Worm (Caenorhabditis elegans) whole organism, L3 larva: ENCODE data around the gene cyc-2.1.

ENCODE experiments used
- R02D3.7 ChIP-seq: fragments of 150-350 bp; optimal IDR thresholded peaks from 2 replicates; lab custom pipeline; 2014; ENCODE audit warnings: missing biosample characterization, missing genetic modification characterization
- ZK546.5 ChIP-seq: sonication (generic microtip); optimal IDR thresholded peaks from 2 replicates; lab custom pipeline; 2017; ENCODE audit warnings: missing biosample characterization, missing genetic modification characterization
- aly-2 ChIP-seq: fragments of 150-350 bp; optimal IDR thresholded peaks from 2 replicates; lab custom pipeline; 2014; ENCODE audit warnings: missing biosample characterization, missing genetic modification characterization
- ama-1 ChIP-seq: fragments of 150-350 bp; optimal IDR thresholded peaks from 2 replicates; lab custom pipeline; 2018
- ceh-28 ChIP-seq: fragments of 150-350 bp; optimal IDR thresholded peaks from 2 replicates; lab custom pipeline; 2014; ENCODE audit warnings: missing biosample characterization, missing genetic modification reagents, missing genetic modification characterization
- ceh-82 ChIP-seq: fragments of 150-350 bp; optimal IDR thresholded peaks from 2 replicates; lab custom pipeline; 2014; ENCODE audit warnings: missing biosample characterization, missing genetic modification characterization
- ceh-9 ChIP-seq: sonication (generic microtip); optimal IDR thresholded peaks from 2 replicates; lab custom pipeline; 2018; ENCODE audit warnings: missing biosample characterization, missing genetic modification characterization
- daf-12 ChIP-seq: fragments of 150-350 bp; optimal IDR thresholded peaks from 2 replicates; lab custom pipeline; 2014; ENCODE audit warnings: missing biosample characterization, missing genetic modification reagents, missing genetic modification characterization
- egl-27 ChIP-seq: sonication (generic microtip); optimal IDR thresholded peaks from 4 replicates; lab custom pipeline; 2017; ENCODE audit warnings: missing biosample characterization, missing genetic modification reagents, missing genetic modification characterization
- egl-5 ChIP-seq: fragments of 150-350 bp; optimal IDR thresholded peaks from 2 replicates; lab custom pipeline; 2017; ENCODE audit warnings: missing biosample characterization, missing genetic modification reagents, missing genetic modification characterization, inconsistent platforms
- elt-1 ChIP-seq: fragments of 150-350 bp; optimal IDR thresholded peaks from 2 replicates; lab custom pipeline; 2014; ENCODE audit warnings: missing biosample characterization, missing genetic modification characterization
- elt-2 ChIP-seq: sonication (generic microtip); optimal IDR thresholded peaks from 2 replicates; lab custom pipeline; 2016; ENCODE audit warnings: missing genetic modification reagents, mild to moderate bottlenecking, missing genetic modification characterization, missing compliant biosample characterization
- elt-3 ChIP-seq, 3 experiments: fragments of 150-350 bp in 1 of 3; sonication (generic microtip) in 2 of 3; optimal IDR thresholded peaks; 2 replicates in 2 of 3; 4 replicates in 1 of 3; lab custom pipeline; 2014 to 2017; ENCODE audit warnings: missing biosample characterization in 3 of 3, missing genetic modification characterization in 3 of 3
- eor-1 ChIP-seq, 2 experiments: fragments of 150-350 bp; optimal IDR thresholded peaks; 2 replicates each; lab custom pipeline; 2014 to 2018; ENCODE audit warnings: missing biosample characterization in 2 of 2, missing genetic modification characterization in 2 of 2
- fkh-10 ChIP-seq: sonication (generic microtip); optimal IDR thresholded peaks from 2 replicates; lab custom pipeline; 2017; ENCODE audit warnings: missing biosample characterization, missing genetic modification reagents, missing genetic modification characterization
- fkh-2 ChIP-seq: fragments of 150-350 bp; optimal IDR thresholded peaks from 2 replicates; lab custom pipeline; 2014; ENCODE audit warnings: missing biosample characterization, missing genetic modification reagents, missing genetic modification characterization
- fos-1 ChIP-seq: fragments of 150-350 bp; optimal IDR thresholded peaks from 2 replicates; lab custom pipeline; 2014; ENCODE audit warnings: missing biosample characterization, missing genetic modification characterization
- hmg-11 ChIP-seq: sonication (generic microtip); optimal IDR thresholded peaks from 2 replicates; lab custom pipeline; 2016; ENCODE audit warnings: missing genetic modification characterization, missing compliant biosample characterization
- jun-1 ChIP-seq: fragments of 150-350 bp; optimal IDR thresholded peaks from 2 replicates; lab custom pipeline; 2014; ENCODE audit warnings: missing biosample characterization, missing genetic modification reagents, missing genetic modification characterization
- lin-15B ChIP-seq: fragments of 150-350 bp; optimal IDR thresholded peaks from 2 replicates; lab custom pipeline; 2014; ENCODE audit warnings: missing biosample characterization, missing genetic modification characterization
- lin-39 ChIP-seq: fragments of 150-350 bp; optimal IDR thresholded peaks from 2 replicates; lab custom pipeline; 2018; ENCODE audit warnings: missing biosample characterization, missing genetic modification reagents, missing genetic modification characterization
- lsy-12 ChIP-seq: sonication (generic microtip); optimal IDR thresholded peaks from 2 replicates; lab custom pipeline; 2016; ENCODE audit warnings: mild to moderate bottlenecking, missing genetic modification characterization, missing compliant biosample characterization
- mdl-1 ChIP-seq: fragments of 150-350 bp; optimal IDR thresholded peaks from 2 replicates; lab custom pipeline; 2014; ENCODE audit warnings: missing biosample characterization, missing genetic modification characterization
- mml-1 ChIP-seq: fragments of 150-350 bp; sonication (generic microtip); optimal IDR thresholded peaks from 3 replicates; lab custom pipeline; 2014; ENCODE audit warnings: missing biosample characterization, missing genetic modification characterization
- nfya-1 ChIP-seq: sonication (generic microtip); optimal IDR thresholded peaks from 2 replicates; lab custom pipeline; 2017; ENCODE audit warnings: missing genetic modification characterization, mild to moderate bottlenecking, missing compliant biosample characterization, antibody characterized with exemption, moderate library complexity; ENCODE audit not compliant: insufficient read depth
- nhr-11 ChIP-seq: fragments of 150-350 bp; optimal IDR thresholded peaks from 2 replicates; lab custom pipeline; 2014; ENCODE audit warnings: missing biosample characterization, missing genetic modification characterization
- nhr-23 ChIP-seq: fragments of 150-350 bp; optimal IDR thresholded peaks from 2 replicates; lab custom pipeline; 2014; ENCODE audit warnings: missing biosample characterization, missing genetic modification reagents, missing genetic modification characterization
- nhr-237 ChIP-seq: fragments of 150-350 bp; optimal IDR thresholded peaks from 2 replicates; lab custom pipeline; 2014; ENCODE audit warnings: missing biosample characterization, missing genetic modification characterization
- nhr-25 ChIP-seq: sonication (generic microtip); optimal IDR thresholded peaks from 2 replicates; lab custom pipeline; 2017; ENCODE audit warnings: missing biosample characterization, missing genetic modification characterization
- nhr-28 ChIP-seq: fragments of 150-350 bp; optimal IDR thresholded peaks from 2 replicates; lab custom pipeline; 2014; ENCODE audit warnings: missing biosample characterization, missing genetic modification characterization
- nhr-43 ChIP-seq: sonication (generic microtip); optimal IDR thresholded peaks from 2 replicates; lab custom pipeline; 2016; ENCODE audit warnings: mild to moderate bottlenecking, missing genetic modification characterization, missing compliant biosample characterization; ENCODE audit not compliant: poor library complexity, severe bottlenecking
- nhr-67 ChIP-seq: fragments of 150-350 bp; optimal IDR thresholded peaks from 2 replicates; lab custom pipeline; 2014; ENCODE audit warnings: missing biosample characterization, missing genetic modification characterization
- nhr-76 ChIP-seq: fragments of 150-350 bp; sonication (generic microtip); optimal IDR thresholded peaks from 5 replicates; lab custom pipeline; 2014; ENCODE audit warnings: missing biosample characterization, missing genetic modification characterization
- nhr-77 ChIP-seq: fragments of 150-350 bp; optimal IDR thresholded peaks from 2 replicates; lab custom pipeline; 2014; ENCODE audit warnings: missing biosample characterization, missing genetic modification characterization
- pqm-1 ChIP-seq: fragments of 150-350 bp; optimal IDR thresholded peaks from 2 replicates; lab custom pipeline; 2017; ENCODE audit warnings: missing biosample characterization, missing genetic modification characterization, inconsistent platforms
- sea-2 ChIP-seq: fragments of 150-350 bp; sonication (generic microtip); optimal IDR thresholded peaks from 4 replicates; lab custom pipeline; 2014; ENCODE audit warnings: missing biosample characterization, missing genetic modification reagents, missing genetic modification characterization
- unc-39 ChIP-seq: sonication (generic microtip); optimal IDR thresholded peaks from 4 replicates; lab custom pipeline; 2017; ENCODE audit warnings: missing biosample characterization, missing genetic modification characterization
- unc-62 ChIP-seq: fragments of 150-350 bp; sonication (generic microtip); optimal IDR thresholded peaks from 4 replicates; lab custom pipeline; 2014; ENCODE audit warnings: missing biosample characterization, missing genetic modification reagents, missing genetic modification characterization
- zag-1 ChIP-seq: fragments of 150-350 bp; optimal IDR thresholded peaks from 2 replicates; lab custom pipeline; 2014; ENCODE audit warnings: missing biosample characterization, missing genetic modification characterization
- ztf-11 ChIP-seq: fragments of 150-350 bp; optimal IDR thresholded peaks from 2 replicates; lab custom pipeline; 2014; ENCODE audit warnings: missing biosample characterization, missing genetic modification characterization
- ztf-4 ChIP-seq: fragments of 150-350 bp; optimal IDR thresholded peaks from 2 replicates; lab custom pipeline; 2014; ENCODE audit warnings: missing biosample characterization, missing genetic modification characterization

Gene cyc-2.1

ce11 chrIV:4776501-4776900 is 27.7 kb upstream of the cyc-2.1 start:
- TF ChIP-seq nfya-1 (tag; lab: Kevin White, UChicago), result peak; percentile 94
- TF ChIP-seq eor-1 (tag; optimal IDR thresholded peaks at IDR 0.05; lab: Kevin White, UChicago), result no peak

DNA sequence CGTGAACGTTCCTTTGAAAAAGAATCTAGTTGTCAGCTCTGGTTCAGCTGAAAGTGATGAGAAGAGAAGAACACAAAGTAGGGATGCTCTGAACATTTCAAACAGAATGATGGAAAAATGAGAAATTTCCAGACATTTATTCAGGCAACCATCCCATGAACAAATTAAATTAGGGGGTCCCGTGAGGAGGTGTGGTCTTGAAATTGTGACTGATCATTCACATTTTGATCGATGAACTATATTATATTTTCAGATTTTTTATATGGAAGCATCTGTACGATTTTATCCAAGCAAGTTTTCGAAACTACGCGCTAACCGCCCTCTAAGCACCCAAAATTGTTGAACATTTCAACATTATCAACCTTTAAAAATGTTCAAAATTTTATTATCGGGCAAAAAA is 27.2 kb upstream of the cyc-2.1 start, which contains the start of gene R11E3.19:
Gene R11E3.19, minus strand, starts transcription at position 101 of the 400 bp plus-strand sequence.
- TF ChIP-seq unc-39 (tag; lab: Kevin White, UChicago) (no peak), elt-1 (tag; lab: Kevin White, UChicago) (no peak), jun-1 (tag; lab: Kevin White, UChicago) (no peak), elt-3 (tag; optimal IDR thresholded peaks at IDR 0.05; lab: Kevin White, UChicago) (no peak), R02D3.7 (tag; lab: Kevin White, UChicago) (no peak), elt-2 (tag; lab: Kevin White, UChicago) (no peak), ama-1 (no peak), pqm-1 (tag; lab: Kevin White, UChicago) (no peak), ztf-11 (tag; lab: Kevin White, UChicago) (no peak), nhr-25 (tag; lab: Kevin White, UChicago) (no peak), ztf-4 (tag; lab: Kevin White, UChicago) (no peak), mml-1 (no peak), ceh-9 (tag; lab: Kevin White, UChicago) (no peak), nhr-76 (tag; lab: Kevin White, UChicago) (no peak), nhr-23 (no peak), nhr-11 (no peak)

ce11 chrIV:4771792-4772191 is 23.0 kb upstream of the cyc-2.1 start, which contains the start of gene R11E3.2:
R11E3.2 (plus strand) TSS chrIV:4772092.
- TF ChIP-seq zag-1 (no peak), hmg-11 (tag; lab: Kevin White, UChicago) (no peak), nhr-237 (tag; lab: Kevin White, UChicago) (no peak), nhr-43 (tag; lab: Kevin White, UChicago) (no peak), pqm-1 (tag; lab: Kevin White, UChicago) (no peak), ceh-28 (no peak), elt-2 (tag; lab: Kevin White, UChicago) (no peak), mdl-1 (tag; lab: Kevin White, UChicago) (no peak), sea-2 (no peak)

DNA sequence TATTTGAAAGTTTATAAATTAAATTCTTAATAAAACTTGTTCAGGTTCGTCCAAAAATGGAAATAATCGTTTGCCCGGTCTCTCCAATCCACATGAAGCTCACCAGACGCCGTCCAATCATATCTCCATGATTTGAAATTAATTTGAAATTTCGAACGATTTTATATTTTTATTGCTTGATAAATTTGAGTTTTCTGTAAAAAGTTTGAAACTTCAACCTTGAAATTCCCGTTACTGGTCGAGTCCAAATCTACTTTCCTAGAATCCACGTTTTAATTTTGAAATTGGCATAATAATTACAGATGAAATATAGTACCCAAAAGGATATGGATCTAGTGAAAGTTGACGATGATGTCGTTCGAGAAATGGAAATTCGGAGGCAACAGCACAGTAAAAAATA is 15.6 kb upstream of the cyc-2.1 start, which contains the start of gene npp-26:
Gene npp-26, plus strand, starts transcription at position 301 of the 400 bp plus-strand sequence.
- no peak for TF ChIP-seq fos-1
- TF ChIP-seq ama-1, result no peak
- TF ChIP-seq ceh-9 (tag; lab: Kevin White, UChicago), result no peak
- TF ChIP-seq ceh-82 (tag; lab: Kevin White, UChicago), result no peak
- TF ChIP-seq eor-1 (tag; optimal IDR thresholded peaks at IDR 0.05; lab: Kevin White, UChicago), result no peak
- TF ChIP-seq unc-62, result no peak
- TF ChIP-seq zag-1, result no peak
- TF ChIP-seq sea-2, result no peak
- no peak for TF ChIP-seq lsy-12 (tag; lab: Kevin White, UChicago)
- TF ChIP-seq ztf-4 (tag; lab: Kevin White, UChicago), result no peak
- TF ChIP-seq mml-1, result no peak
- TF ChIP-seq elt-3 (tag; optimal IDR thresholded peaks at IDR 0.05; lab: Kevin White, UChicago), result no peak
- no peak for TF ChIP-seq nhr-28 (tag; lab: Kevin White, UChicago)

ce11 chrIV:4763844-4764243 is 15.0 kb upstream of the cyc-2.1 start, which contains the start of gene Y17G9B.2:
Y17G9B.2 (plus strand) TSS chrIV:4764144.
- TF ChIP-seq lin-39 (tag; lab: Kevin White, UChicago) (no peak), nhr-76 (tag; lab: Kevin White, UChicago) (no peak), nhr-77 (tag; lab: Kevin White, UChicago) (no peak), ztf-4 (tag; lab: Kevin White, UChicago) (no peak), egl-5 (tag; lab: Kevin White, UChicago) (no peak), lin-15B (tag; lab: Kevin White, UChicago) (no peak), sea-2 (no peak), egl-27 (tag; lab: Kevin White, UChicago) (no peak), fkh-10 (GFP tag; lab: Kevin White, UChicago) (no peak), aly-2 (tag; lab: Kevin White, UChicago) (no peak), ceh-82 (tag; lab: Kevin White, UChicago) (no peak), ZK546.5 (no peak), nhr-67 (tag; lab: Kevin White, UChicago) (no peak), mml-1 (no peak), daf-12 (tag; lab: Kevin White, UChicago) (no peak), ceh-9 (tag; lab: Kevin White, UChicago) (no peak), elt-3 (tag; optimal IDR thresholded peaks at IDR 0.05; lab: Kevin White, UChicago) (no peak), jun-1 (tag; lab: Kevin White, UChicago) (no peak), fkh-2 (no peak), hmg-11 (tag; lab: Kevin White, UChicago) (no peak)
